Fruit fly (Drosophila melanogaster) whole organism, pupa: ENCODE results near the gene CG17440.
A peak's percentile ranks its signal among the peaks of the same experiment; 100 is the strongest.

Source experiments
- CG13204 ChIP-seq: fragments of 200-800 bp; sonication (Bioruptor generic); optimal IDR thresholded peaks from 2 replicates; lab custom pipeline; 2018; ENCODE audit warnings: missing biosample characterization, mild to moderate bottlenecking, missing genetic modification characterization, moderate library complexity
- CG14655 ChIP-seq: fragments of 200-800 bp; sonication (Bioruptor generic); optimal IDR thresholded peaks from 3 replicates; lab custom pipeline; 2017; ENCODE audit warnings: mild to moderate bottlenecking, missing biosample characterization, missing genetic modification reagents, missing genetic modification characterization
- CG17806 ChIP-seq: fragments of 200-800 bp; sonication (Bioruptor generic); optimal IDR thresholded peaks from 2 replicates; lab custom pipeline; 2018; ENCODE audit warnings: missing biosample characterization, mild to moderate bottlenecking, missing genetic modification characterization, moderate library complexity
- CG32121 ChIP-seq: fragments of 200-800 bp; sonication (Bioruptor generic); IDR thresholded peaks from 2 replicates; pipeline ENCODE4 v1.3.6; 2022; ENCODE audit warnings: missing biosample characterization, missing genetic modification characterization
- CG4496 ChIP-seq: fragments of 200-800 bp; sonication (Bioruptor generic); IDR thresholded peaks from 3 replicates; pipeline ENCODE4 v1.3.6; 2022; ENCODE audit warnings: missing biosample characterization, missing genetic modification characterization
- CG8159 ChIP-seq: fragments of 200-800 bp; sonication (Bioruptor generic); optimal IDR thresholded peaks from 3 replicates; lab custom pipeline; 2018; ENCODE audit warnings: missing biosample characterization, mild to moderate bottlenecking, missing genetic modification characterization, moderate library complexity
- CG8301 ChIP-seq: fragments of 200-800 bp; sonication (Bioruptor generic); optimal IDR thresholded peaks from 2 replicates; lab custom pipeline; 2018; ENCODE audit warnings: missing biosample characterization, mild to moderate bottlenecking, missing genetic modification characterization
- Pif1A ChIP-seq: fragments of 200-800 bp; sonication (Bioruptor generic); optimal IDR thresholded peaks from 3 replicates; lab custom pipeline; 2016; ENCODE audit warnings: missing biosample characterization, missing genetic modification characterization
- fd96Ca ChIP-seq: fragments of 200-800 bp; sonication (Bioruptor generic); IDR thresholded peaks from 3 replicates; pipeline ENCODE4 v1.3.6; 2022; ENCODE audit warnings: missing biosample characterization, missing genetic modification characterization

DNA sequence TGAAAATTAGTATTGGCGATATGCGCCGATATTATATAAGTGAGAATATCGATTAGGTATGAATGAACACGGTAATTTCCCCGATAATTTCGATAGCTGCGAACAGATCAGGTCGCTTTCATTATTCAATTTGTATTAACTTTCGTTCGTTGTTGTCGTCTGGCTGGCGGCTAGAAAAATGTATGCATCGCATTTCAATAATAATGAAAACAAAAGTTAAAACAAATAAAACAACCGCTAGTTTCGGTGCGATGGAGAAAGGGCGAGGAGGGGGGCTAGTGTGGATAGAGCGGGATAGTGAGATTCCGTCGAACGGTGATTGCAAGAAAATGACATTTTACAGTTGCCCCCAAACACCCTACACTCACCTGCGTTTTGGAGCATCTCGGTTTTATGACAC is 45.3 kb downstream of the CG17440 start:
- no peak for TF ChIP-seq CG13204
- TF ChIP-seq fd96Ca (GFP tag; lab: Robert Waterston, UW): no peak
- no peak for TF ChIP-seq CG14655
- no peak for TF ChIP-seq CG8159
- no peak for TF ChIP-seq CG17806
- TF ChIP-seq CG4496: 0 out of 3 replicates have a peak, but pooled peaks have one; percentile 20
- TF ChIP-seq Pif1A (GFP tag; lab: Kevin White, UChicago): no peak
- no peak for TF ChIP-seq CG8301 (tag; lab: Kevin White, UChicago)
- no peak for TF ChIP-seq CG32121
